Worm (Caenorhabditis elegans) whole organism, young adult: ENCODE measurements around the gene ins-10.

Experiments used
- B0336.3 ChIP-seq: fragments of 200-800 bp; sonication (Bioruptor generic); IDR thresholded peaks from 2 replicates; pipeline ENCODE4 v1.3.6; 2022; ENCODE audit warnings: missing genetic modification characterization, missing compliant biosample characterization
- F10E7.11 ChIP-seq: sonication (generic microtip); optimal IDR thresholded peaks from 2 replicates; lab custom pipeline; 2017; ENCODE audit warnings: mild to moderate bottlenecking, missing genetic modification characterization, moderate library complexity, missing compliant biosample characterization
- F22D6.2 ChIP-seq: sonication (generic microtip); optimal IDR thresholded peaks from 2 replicates; lab custom pipeline; 2016; ENCODE audit warnings: mild to moderate bottlenecking, missing genetic modification characterization, missing compliant biosample characterization
- F23B12.7 ChIP-seq: sonication (generic microtip); optimal IDR thresholded peaks from 2 replicates; lab custom pipeline; 2017; ENCODE audit warnings: missing genetic modification characterization, mild to moderate bottlenecking, missing compliant biosample characterization, antibody characterized with exemption, moderate library complexity; ENCODE audit not compliant: insufficient read depth
- F39B2.1 ChIP-seq: fragments of 200-800 bp; sonication (Bioruptor generic); IDR thresholded peaks from 2 replicates; pipeline ENCODE4 v1.3.6; 2022; ENCODE audit warnings: missing genetic modification reagents, missing genetic modification characterization, missing compliant biosample characterization
- F57A8.1 ChIP-seq: fragments of 200-800 bp; sonication (Bioruptor generic); optimal IDR thresholded peaks from 2 replicates; lab custom pipeline; 2018; ENCODE audit warnings: mild to moderate bottlenecking, missing genetic modification characterization, moderate library complexity, missing compliant biosample characterization
- F57C9.4 ChIP-seq: sonication (generic microtip); optimal IDR thresholded peaks from 2 replicates; lab custom pipeline; 2017; ENCODE audit warnings: mild to moderate bottlenecking, missing genetic modification characterization, missing compliant biosample characterization
- T07F8.4 ChIP-seq: sonication (generic microtip); optimal IDR thresholded peaks from 2 replicates; lab custom pipeline; 2016; ENCODE audit warnings: mild to moderate bottlenecking, missing genetic modification characterization, moderate library complexity, missing compliant biosample characterization
- T26A5.8 ChIP-seq: sonication (generic microtip); optimal IDR thresholded peaks from 2 replicates; lab custom pipeline; 2016; ENCODE audit warnings: missing genetic modification characterization, missing compliant biosample characterization
- Y56A3A.18 ChIP-seq: fragments of 200-800 bp; sonication (Bioruptor generic); IDR thresholded peaks from 2 replicates; pipeline ENCODE4 v1.3.6; 2022; ENCODE audit warnings: missing genetic modification reagents, missing genetic modification characterization, missing compliant biosample characterization
- Y67H2A.10 ChIP-seq: fragments of 200-800 bp; sonication (Bioruptor generic); conservative IDR thresholded peaks from 2 replicates; pipeline ENCODE4 v1.3.6; 2022; ENCODE audit warnings: missing genetic modification reagents, missing genetic modification characterization, missing compliant biosample characterization
- aptf-3 ChIP-seq: fragments of 200-800 bp; sonication (Bioruptor generic); IDR thresholded peaks from 2 replicates; pipeline ENCODE4 v1.3.6; 2022; ENCODE audit warnings: missing genetic modification characterization, missing compliant biosample characterization
- atf-7 ChIP-seq: sonication (generic microtip); optimal IDR thresholded peaks from 2 replicates; lab custom pipeline; 2017; ENCODE audit warnings: mild to moderate bottlenecking, missing genetic modification characterization, missing compliant biosample characterization
- athp-1 ChIP-seq: sonication (generic microtip); optimal IDR thresholded peaks from 2 replicates; lab custom pipeline; 2017; ENCODE audit warnings: mild to moderate bottlenecking, missing genetic modification characterization, missing compliant biosample characterization
- attf-6 ChIP-seq: fragments of 200-800 bp; sonication (Bioruptor generic); IDR thresholded peaks from 2 replicates; pipeline ENCODE4 v1.3.6; 2022; ENCODE audit warnings: missing genetic modification reagents, missing genetic modification characterization, missing compliant biosample characterization
- bed-1 ChIP-seq: fragments of 200-800 bp; sonication (Bioruptor generic); IDR thresholded peaks from 2 replicates; pipeline ENCODE4 v1.3.6; 2022; ENCODE audit warnings: missing genetic modification reagents, missing genetic modification characterization, missing compliant biosample characterization
- ccch-3 ChIP-seq: fragments of 200-800 bp; sonication (Bioruptor generic); optimal IDR thresholded peaks from 2 replicates; lab custom pipeline; 2018; ENCODE audit warnings: mild to moderate bottlenecking, missing genetic modification characterization, missing compliant biosample characterization
- cebp-2 ChIP-seq: fragments of 200-800 bp; sonication (Bioruptor generic); IDR thresholded peaks from 2 replicates; pipeline ENCODE4 v1.3.6; 2022; ENCODE audit warnings: missing genetic modification characterization, missing compliant biosample characterization
- ceh-100 ChIP-seq: fragments of 200-800 bp; sonication (Bioruptor generic); IDR thresholded peaks from 2 replicates; pipeline ENCODE4 v1.3.6; 2022; ENCODE audit warnings: missing genetic modification reagents, missing genetic modification characterization, missing compliant biosample characterization
- dox-1 ChIP-seq: fragments of 200-800 bp; sonication (Bioruptor generic); IDR thresholded peaks from 2 replicates; pipeline ENCODE4 v1.3.6; 2022; ENCODE audit warnings: missing genetic modification reagents, missing genetic modification characterization, missing compliant biosample characterization
- dpff-1 ChIP-seq: sonication (generic microtip); optimal IDR thresholded peaks from 2 replicates; lab custom pipeline; 2017; ENCODE audit warnings: mild to moderate bottlenecking, missing genetic modification characterization, missing compliant biosample characterization
- dpl-1 ChIP-seq: fragments of 150-350 bp; optimal IDR thresholded peaks from 2 replicates; lab custom pipeline; 2014; ENCODE audit warnings: missing biosample characterization, missing genetic modification reagents, missing genetic modification characterization
- efl-1 ChIP-seq: fragments of 150-350 bp; optimal IDR thresholded peaks from 2 replicates; lab custom pipeline; 2014; ENCODE audit warnings: missing biosample characterization, missing genetic modification reagents, missing genetic modification characterization
- egl-18 ChIP-seq: fragments of 200-800 bp; sonication (Bioruptor generic); IDR thresholded peaks from 2 replicates; pipeline ENCODE4 v1.3.6; 2022; ENCODE audit warnings: missing genetic modification reagents, missing genetic modification characterization, missing compliant biosample characterization
- egrh-3 ChIP-seq: fragments of 200-800 bp; sonication (Bioruptor generic); IDR thresholded peaks from 2 replicates; pipeline ENCODE4 v1.3.6; 2022; ENCODE audit warnings: missing genetic modification reagents, missing genetic modification characterization, missing compliant biosample characterization
- ekl-4 ChIP-seq: fragments of 200-800 bp; sonication (Bioruptor generic); IDR thresholded peaks from 2 replicates; pipeline ENCODE4 v1.3.6; 2022; ENCODE audit warnings: missing genetic modification reagents, missing genetic modification characterization, missing compliant biosample characterization
- hlh-12 ChIP-seq: sonication (generic microtip); optimal IDR thresholded peaks from 2 replicates; lab custom pipeline; 2016; ENCODE audit warnings: missing genetic modification characterization, missing compliant biosample characterization
- hrde-1 ChIP-seq: sonication (generic microtip); optimal IDR thresholded peaks from 2 replicates; lab custom pipeline; 2016; ENCODE audit warnings: missing genetic modification characterization, mild to moderate bottlenecking, missing compliant biosample characterization, moderate library complexity, missing genotype, missing genetic modification reagents, borderline replicate concordance
- hsf-1 ChIP-seq: fragments of 200-800 bp; sonication (Bioruptor generic); IDR thresholded peaks from 2 replicates; pipeline ENCODE4 v1.3.6; 2022; ENCODE audit warnings: missing genetic modification reagents, missing genetic modification characterization, missing compliant biosample characterization
- lag-1 ChIP-seq: fragments of 200-800 bp; sonication (Bioruptor generic); IDR thresholded peaks from 2 replicates; pipeline ENCODE4 v1.3.6; 2022; ENCODE audit warnings: missing genetic modification reagents, missing genetic modification characterization, missing compliant biosample characterization
- lin-35 ChIP-seq, 3 experiments: fragments of 150-350 bp in 2 of 3; sonication (generic microtip) in 1 of 3; optimal IDR thresholded peaks; 2 replicates each; lab custom pipeline; 2014 to 2018; ENCODE audit warnings: missing biosample characterization in 3 of 3, missing genetic modification characterization in 3 of 3, missing genetic modification reagents in 3 of 3
- lin-40 ChIP-seq: sonication (generic microtip); optimal IDR thresholded peaks from 2 replicates; lab custom pipeline; 2016; ENCODE audit warnings: missing genetic modification characterization, mild to moderate bottlenecking, missing compliant biosample characterization, missing genotype, missing genetic modification reagents
- lin-54 ChIP-seq: fragments of 200-800 bp; sonication (Bioruptor generic); optimal IDR thresholded peaks from 2 replicates; lab custom pipeline; 2018; ENCODE audit warnings: mild to moderate bottlenecking, missing genetic modification characterization, missing compliant biosample characterization
- madf-10 ChIP-seq: sonication (generic microtip); optimal IDR thresholded peaks from 2 replicates; lab custom pipeline; 2016; ENCODE audit warnings: mild to moderate bottlenecking, missing genetic modification characterization, missing compliant biosample characterization
- madf-3 ChIP-seq: fragments of 200-800 bp; sonication (Bioruptor generic); IDR thresholded peaks from 2 replicates; pipeline ENCODE4 v1.3.6; 2022; ENCODE audit warnings: missing genetic modification reagents, missing genetic modification characterization, missing compliant biosample characterization
- mes-4 ChIP-seq: sonication (generic microtip); optimal IDR thresholded peaks from 2 replicates; lab custom pipeline; 2016; ENCODE audit warnings: missing genotype, missing genetic modification characterization, missing compliant biosample characterization
- nfya-2 ChIP-seq: fragments of 200-800 bp; sonication (Bioruptor generic); IDR thresholded peaks from 2 replicates; pipeline ENCODE4 v1.3.6; 2022; ENCODE audit warnings: missing genetic modification reagents, missing genetic modification characterization, missing compliant biosample characterization
- nfyb-1 ChIP-seq: fragments of 200-800 bp; sonication (Bioruptor generic); IDR thresholded peaks from 2 replicates; pipeline ENCODE4 v1.3.6; 2022; ENCODE audit warnings: missing genetic modification reagents, missing genetic modification characterization, missing compliant biosample characterization
- nhr-179 ChIP-seq: sonication (generic microtip); optimal IDR thresholded peaks from 2 replicates; lab custom pipeline; 2016; ENCODE audit warnings: mild to moderate bottlenecking, missing genetic modification characterization, missing compliant biosample characterization
- nhr-90 ChIP-seq: sonication (generic microtip); optimal IDR thresholded peaks from 2 replicates; lab custom pipeline; 2016; ENCODE audit warnings: missing genotype, mild to moderate bottlenecking, missing genetic modification characterization, missing compliant biosample characterization
- repo-1 ChIP-seq: sonication (generic microtip); optimal IDR thresholded peaks from 2 replicates; lab custom pipeline; 2017; ENCODE audit warnings: mild to moderate bottlenecking, missing genetic modification characterization, missing compliant biosample characterization
- sea-2 ChIP-seq: fragments of 200-800 bp; sonication (Bioruptor generic); IDR thresholded peaks from 2 replicates; pipeline ENCODE4 v1.3.6; 2022; ENCODE audit warnings: missing genetic modification characterization, missing compliant biosample characterization
- snpc-1.3 ChIP-seq: sonication (generic microtip); optimal IDR thresholded peaks from 2 replicates; lab custom pipeline; 2017; ENCODE audit warnings: missing genetic modification characterization, mild to moderate bottlenecking, missing compliant biosample characterization, antibody characterized with exemption, moderate library complexity, missing genotype, missing genetic modification reagents; ENCODE audit not compliant: insufficient read depth
- tbp1 ChIP-seq: fragments of 200-800 bp; sonication (Bioruptor generic); optimal IDR thresholded peaks from 2 replicates; lab custom pipeline; 2018; ENCODE audit warnings: mild to moderate bottlenecking, missing genetic modification characterization, missing compliant biosample characterization
- tlf-1 ChIP-seq: fragments of 200-800 bp; sonication (Bioruptor generic); optimal IDR thresholded peaks from 2 replicates; lab custom pipeline; 2018; ENCODE audit warnings: mild to moderate bottlenecking, missing genetic modification characterization, missing compliant biosample characterization
- unc-62 ChIP-seq: fragments of 150-350 bp; optimal IDR thresholded peaks from 2 replicates; lab custom pipeline; 2014; ENCODE audit warnings: missing biosample characterization, missing genetic modification reagents, missing genetic modification characterization
- zim-3 ChIP-seq: sonication (generic microtip); optimal IDR thresholded peaks from 2 replicates; lab custom pipeline; 2017; ENCODE audit warnings: mild to moderate bottlenecking, missing genetic modification characterization, moderate library complexity, missing compliant biosample characterization
- ztf-28 ChIP-seq: fragments of 200-800 bp; sonication (Bioruptor generic); IDR thresholded peaks from 2 replicates; pipeline ENCODE4 v1.3.6; 2022; ENCODE audit warnings: missing genetic modification reagents, missing genetic modification characterization, missing compliant biosample characterization
- ztf-6 ChIP-seq: fragments of 200-800 bp; sonication (Bioruptor generic); IDR thresholded peaks from 2 replicates; pipeline ENCODE4 v1.3.6; 2022; ENCODE audit warnings: missing genetic modification reagents, missing genetic modification characterization, missing compliant biosample characterization

Gene ins-10

ce11 chrV:14028256-14028743 lies 5.4 kb upstream of the ins-10 start (continued):
- TF ChIP-seq mes-4 (tag; lab: Kevin White, UChicago): peak; percentile 6
- peak; percentile 91 for TF ChIP-seq repo-1 (tag; lab: Kevin White, UChicago)
- TF ChIP-seq F57C9.4: no peak
- no peak for TF ChIP-seq lag-1 (GFP tag; lab: Robert Waterston, UW)
- peak; percentile 92 for TF ChIP-seq ekl-4
- no peak for TF ChIP-seq ccch-3
- peak; percentile 57; the same call in 1 of the 2 replicates for TF ChIP-seq ztf-28
- TF ChIP-seq tbp1: peak; percentile 77
- no peak for TF ChIP-seq nhr-90 (tag; lab: Kevin White, UChicago)
- TF ChIP-seq F39B2.1 (GFP tag; lab: Robert Waterston, UW): no peak; the same call in 1 of the 2 replicates
- TF ChIP-seq dpl-1 (GFP tag; lab: Kevin White, UChicago): no peak
- 0 out of 2 replicates have a peak, but pooled peaks have one; percentile 22 for TF ChIP-seq ztf-6 (GFP tag; lab: Robert Waterston, UW)
- peak; percentile 61 for TF ChIP-seq lin-54 (GFP tag; lab: Kevin White, UChicago)
- peak; percentile 26 for TF ChIP-seq atf-7
- TF ChIP-seq F22D6.2: peak; percentile 12
- TF ChIP-seq F23B12.7 (tag; lab: Kevin White, UChicago): peak; percentile 16
- no peak for TF ChIP-seq hlh-12 (tag; lab: Kevin White, UChicago)
- TF ChIP-seq T26A5.8 (tag; lab: Kevin White, UChicago): no peak
- TF ChIP-seq F10E7.11 (tag; lab: Kevin White, UChicago): no peak
- peak; percentile 19 for TF ChIP-seq tlf-1 (GFP tag; lab: Kevin White, UChicago)
- 0 out of 2 replicates have a peak, but pooled peaks have one; percentile 17 for TF ChIP-seq nfya-2
- TF ChIP-seq lin-40 (tag; lab: Kevin White, UChicago): no peak
- peak; percentile 94 for TF ChIP-seq B0336.3 (GFP tag; lab: Robert Waterston, UW)
- TF ChIP-seq Y67H2A.10 (GFP tag; lab: Robert Waterston, UW): 0 out of 2 replicates have a peak, but pooled peaks have one; percentile 31
- TF ChIP-seq athp-1 (tag; lab: Kevin White, UChicago): no peak
- no peak for TF ChIP-seq bed-1 (GFP tag; lab: Robert Waterston, UW)
- peak; percentile 75 for TF ChIP-seq dpff-1 (tag; lab: Kevin White, UChicago)
- TF ChIP-seq snpc-1.3 (tag; lab: Kevin White, UChicago): peak; percentile 22
- TF ChIP-seq nhr-179 (tag; lab: Kevin White, UChicago): peak; percentile 55
- peak; percentile 94 for TF ChIP-seq attf-6
- peak; percentile 84 for TF ChIP-seq hrde-1 (tag; lab: Kevin White, UChicago)
- peak; percentile 96 for TF ChIP-seq dox-1 (GFP tag; lab: Robert Waterston, UW)
- TF ChIP-seq T07F8.4 (tag; lab: Kevin White, UChicago): no peak
- peak; percentile 67 for TF ChIP-seq madf-10
- TF ChIP-seq aptf-3: 0 out of 2 replicates have a peak, but pooled peaks have one; percentile 52
- TF ChIP-seq cebp-2 (GFP tag; lab: Robert Waterston, UW): 0 out of 2 replicates have a peak, but pooled peaks have one; percentile 88
- peak; percentile 73 for TF ChIP-seq egrh-3
- TF ChIP-seq madf-3 (GFP tag; lab: Robert Waterston, UW): no peak
- TF ChIP-seq nfyb-1 (GFP tag; lab: Robert Waterston, UW): no peak
- TF ChIP-seq egl-18 (GFP tag; lab: Robert Waterston, UW): 0 out of 2 replicates have a peak, but pooled peaks have one; percentile 45
- TF ChIP-seq zim-3: no peak
- TF ChIP-seq sea-2 (GFP tag; lab: Robert Waterston, UW): no peak
- peak in 1 of 3 experiments; percentile 50 for TF ChIP-seq lin-35 (GFP tag; optimal IDR thresholded peaks at IDR 0.05; lab: Kevin White, UChicago)
- peak; percentile 74 for TF ChIP-seq hsf-1
- TF ChIP-seq Y56A3A.18: 0 out of 2 replicates have a peak, but pooled peaks have one; percentile 78
- TF ChIP-seq F57A8.1 (GFP tag; lab: Kevin White, UChicago): no peak
- TF ChIP-seq unc-62 (GFP tag; lab: Kevin White, UChicago): no peak
- TF ChIP-seq efl-1 (GFP tag; lab: Kevin White, UChicago): peak; percentile 15
- TF ChIP-seq ceh-100: peak; percentile 84
